Worm (Caenorhabditis elegans) whole organism, early embryonic: ENCODE data around the gene srx-84.

Experiments used
- F13C5.2 ChIP-seq: sonication (generic microtip); optimal IDR thresholded peaks from 2 replicates; lab custom pipeline; 2017; ENCODE audit warnings: mild to moderate bottlenecking, missing genetic modification characterization, inconsistent platforms, missing compliant biosample characterization
- ama-1 ChIP-seq: fragments of 150-350 bp; optimal IDR thresholded peaks from 2 replicates; lab custom pipeline; 2014
- flt-1 ChIP-seq: fragments of 200-800 bp; sonication (Bioruptor generic); IDR thresholded peaks from 2 replicates; pipeline ENCODE4 v1.3.6; 2022; ENCODE audit warnings: missing genetic modification characterization, missing compliant biosample characterization
- scrt-1 ChIP-seq: fragments of 200-800 bp; sonication (Bioruptor generic); IDR thresholded peaks from 2 replicates; pipeline ENCODE4 v1.3.6; 2022; ENCODE audit warnings: missing genetic modification characterization, missing compliant biosample characterization
- sea-1 ChIP-seq: fragments of 200-800 bp; sonication (Bioruptor generic); conservative IDR thresholded peaks from 2 replicates; pipeline ENCODE4 v1.3.6; 2022; ENCODE audit warnings: missing genetic modification characterization, missing compliant biosample characterization

DNA sequence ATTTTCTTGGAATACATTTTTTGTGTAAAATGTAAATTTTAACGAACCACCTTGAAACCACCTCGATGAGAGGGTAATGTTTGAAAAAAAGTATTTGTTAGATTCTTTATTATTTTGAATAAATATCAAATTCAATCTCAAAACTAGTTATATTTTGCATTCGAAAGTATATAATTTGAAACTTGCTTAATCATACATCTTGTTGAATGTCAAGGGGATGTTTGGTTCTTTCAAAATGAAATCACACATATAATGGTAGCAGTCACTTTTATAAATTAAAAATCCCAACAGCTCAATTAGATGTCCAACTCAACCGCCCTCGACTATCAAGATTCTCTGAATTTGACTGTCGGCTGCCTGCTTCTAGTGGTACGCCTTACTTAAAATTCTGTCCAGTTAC is 34.3 kb upstream of the srx-84 start, which contains the start of gene srx-87:
- TF ChIP-seq sea-1 (GFP tag; lab: Robert Waterston, UW): no peak
- no peak for TF ChIP-seq scrt-1 (GFP tag; lab: Robert Waterston, UW)
- no peak for TF ChIP-seq F13C5.2
- no peak for TF ChIP-seq flt-1
- TF ChIP-seq ama-1: no peak
